Worm (Caenorhabditis elegans) whole organism, L2 larva: Measurements from ENCODE around the gene spp-24.

ENCODE experiments used
- C34F6.9 ChIP-seq: fragments of 150-350 bp; optimal IDR thresholded peaks from 2 replicates; lab custom pipeline; 2014; ENCODE audit warnings: missing biosample characterization, missing genetic modification characterization
- F13H6.1 ChIP-seq: sonication (generic microtip); optimal IDR thresholded peaks from 2 replicates; lab custom pipeline; 2016; ENCODE audit warnings: missing genetic modification characterization, missing compliant biosample characterization
- Y55F3AM.14 ChIP-seq: fragments of 200-800 bp; sonication (Bioruptor generic); optimal IDR thresholded peaks from 2 replicates; lab custom pipeline; 2018; ENCODE audit warnings: mild to moderate bottlenecking, missing genetic modification characterization, missing compliant biosample characterization
- ZK546.5 ChIP-seq: sonication (generic microtip); optimal IDR thresholded peaks from 2 replicates; lab custom pipeline; 2017; ENCODE audit warnings: missing biosample characterization, missing genetic modification characterization
- aly-2 ChIP-seq: fragments of 150-350 bp; optimal IDR thresholded peaks from 2 replicates; lab custom pipeline; 2014; ENCODE audit warnings: missing biosample characterization, missing genetic modification characterization
- ama-1 ChIP-seq: fragments of 150-350 bp; optimal IDR thresholded peaks from 2 replicates; lab custom pipeline; 2018; ENCODE audit warnings: inconsistent platforms
- ceh-16 ChIP-seq: fragments of 150-350 bp; optimal IDR thresholded peaks from 2 replicates; lab custom pipeline; 2014; ENCODE audit warnings: missing biosample characterization, missing genetic modification characterization
- ceh-82 ChIP-seq: fragments of 150-350 bp; optimal IDR thresholded peaks from 2 replicates; lab custom pipeline; 2014; ENCODE audit warnings: missing biosample characterization, missing genetic modification characterization
- crh-2 ChIP-seq: sonication (generic microtip); optimal IDR thresholded peaks from 2 replicates; lab custom pipeline; 2017; ENCODE audit warnings: missing biosample characterization, missing genetic modification characterization
- dmd-4 ChIP-seq: sonication (generic microtip); optimal IDR thresholded peaks from 2 replicates; lab custom pipeline; 2017; ENCODE audit warnings: missing biosample characterization, missing genetic modification characterization
- egl-27 ChIP-seq: sonication (generic microtip); optimal IDR thresholded peaks from 3 replicates; lab custom pipeline; 2017; ENCODE audit warnings: missing biosample characterization, missing genetic modification reagents, missing genetic modification characterization
- elt-3 ChIP-seq: sonication (generic microtip); optimal IDR thresholded peaks from 2 replicates; lab custom pipeline; 2017; ENCODE audit warnings: missing biosample characterization, missing genetic modification characterization
- fos-1 ChIP-seq: fragments of 150-350 bp; optimal IDR thresholded peaks from 2 replicates; lab custom pipeline; 2014; ENCODE audit warnings: missing biosample characterization, missing genetic modification characterization
- gmeb-1 ChIP-seq: fragments of 150-350 bp; optimal IDR thresholded peaks from 2 replicates; lab custom pipeline; 2014; ENCODE audit warnings: missing biosample characterization, missing genetic modification characterization
- lin-11 ChIP-seq: fragments of 150-350 bp; sonication (generic microtip); optimal IDR thresholded peaks from 2 replicates; lab custom pipeline; 2014; ENCODE audit warnings: missing biosample characterization, missing genetic modification characterization, inconsistent platforms, mixed read lengths
- lin-13 ChIP-seq: fragments of 150-350 bp; optimal IDR thresholded peaks from 2 replicates; lab custom pipeline; 2014; ENCODE audit warnings: missing biosample characterization, missing genetic modification reagents, missing genetic modification characterization
- lin-39 ChIP-seq: fragments of 150-350 bp; optimal IDR thresholded peaks from 2 replicates; lab custom pipeline; 2014; ENCODE audit warnings: missing biosample characterization, missing genetic modification reagents, missing genetic modification characterization
- lsy-2 ChIP-seq, 2 experiments: fragments of 150-350 bp in 1 of 2; sonication (generic microtip) in 1 of 2; optimal IDR thresholded peaks; 2 replicates each; lab custom pipeline; 2014 to 2017; ENCODE audit warnings: missing biosample characterization in 2 of 2, missing genetic modification characterization in 2 of 2
- mab-5 ChIP-seq: fragments of 150-350 bp; optimal IDR thresholded peaks from 2 replicates; lab custom pipeline; 2014; ENCODE audit warnings: missing biosample characterization, missing genetic modification characterization
- mdl-1 ChIP-seq, 2 experiments: fragments of 150-350 bp in 1 of 2; sonication (generic microtip) in 1 of 2; optimal IDR thresholded peaks; 2 replicates each; lab custom pipeline; 2017; ENCODE audit warnings: missing biosample characterization in 2 of 2, missing genetic modification characterization in 2 of 2
- nhr-11 ChIP-seq: fragments of 150-350 bp; optimal IDR thresholded peaks from 2 replicates; lab custom pipeline; 2014; ENCODE audit warnings: missing biosample characterization, missing genetic modification characterization
- nhr-12 ChIP-seq: fragments of 150-350 bp; optimal IDR thresholded peaks from 2 replicates; lab custom pipeline; 2014; ENCODE audit warnings: missing biosample characterization, missing genetic modification characterization
- nhr-129 ChIP-seq: fragments of 150-350 bp; optimal IDR thresholded peaks from 2 replicates; lab custom pipeline; 2014; ENCODE audit warnings: missing biosample characterization, missing genetic modification characterization
- nhr-21 ChIP-seq: fragments of 150-350 bp; optimal IDR thresholded peaks from 2 replicates; lab custom pipeline; 2014; ENCODE audit warnings: missing biosample characterization, missing genetic modification characterization
- nhr-23 ChIP-seq: fragments of 150-350 bp; optimal IDR thresholded peaks from 2 replicates; lab custom pipeline; 2014; ENCODE audit warnings: missing biosample characterization, missing genetic modification reagents, missing genetic modification characterization
- nhr-237 ChIP-seq: fragments of 150-350 bp; optimal IDR thresholded peaks from 2 replicates; lab custom pipeline; 2014; ENCODE audit warnings: missing biosample characterization, missing genetic modification characterization
- nhr-25 ChIP-seq: fragments of 150-350 bp; sonication (generic microtip); optimal IDR thresholded peaks from 3 replicates; lab custom pipeline; 2014; ENCODE audit warnings: missing biosample characterization, missing genetic modification characterization
- nhr-6 ChIP-seq: fragments of 150-350 bp; optimal IDR thresholded peaks from 2 replicates; lab custom pipeline; 2014; ENCODE audit warnings: missing biosample characterization, missing genetic modification characterization
- nhr-77 ChIP-seq: fragments of 150-350 bp; optimal IDR thresholded peaks from 2 replicates; lab custom pipeline; 2014; ENCODE audit warnings: missing biosample characterization, missing genetic modification characterization
- peb-1 ChIP-seq: fragments of 150-350 bp; optimal IDR thresholded peaks from 2 replicates; lab custom pipeline; 2014; ENCODE audit warnings: missing biosample characterization, missing genetic modification characterization
- sem-4 ChIP-seq: fragments of 150-350 bp; optimal IDR thresholded peaks from 2 replicates; lab custom pipeline; 2014; ENCODE audit warnings: missing biosample characterization, missing genetic modification reagents, missing genetic modification characterization
- skn-1 ChIP-seq: sonication (generic microtip); optimal IDR thresholded peaks from 2 replicates; lab custom pipeline; 2017; ENCODE audit warnings: missing biosample characterization, missing genetic modification characterization
- sma-3 ChIP-seq: sonication (generic microtip); optimal IDR thresholded peaks from 2 replicates; lab custom pipeline; 2016; ENCODE audit warnings: missing genetic modification reagents, missing genetic modification characterization, missing compliant biosample characterization
- sma-9 ChIP-seq, 2 experiments: fragments of 150-350 bp in 1 of 2; sonication (generic microtip) in 1 of 2; optimal IDR thresholded peaks; 2 replicates each; lab custom pipeline; 2014 to 2016; ENCODE audit warnings: missing genetic modification characterization in 2 of 2, mild to moderate bottlenecking in 1 of 2, missing biosample characterization in 1 of 2, missing compliant biosample characterization in 1 of 2, missing genetic modification reagents in 1 of 2, moderate library complexity in 1 of 2
- snpc-4 ChIP-seq: fragments of 150-350 bp; optimal IDR thresholded peaks from 2 replicates; lab custom pipeline; 2014; ENCODE audit warnings: missing biosample characterization, missing genetic modification characterization
- unc-39 ChIP-seq: fragments of 150-350 bp; optimal IDR thresholded peaks from 2 replicates; lab custom pipeline; 2014; ENCODE audit warnings: missing biosample characterization, missing genetic modification characterization
- unc-55 ChIP-seq: fragments of 150-350 bp; sonication (generic microtip); optimal IDR thresholded peaks from 3 replicates; lab custom pipeline; 2014; ENCODE audit warnings: missing biosample characterization, missing genetic modification reagents, missing genetic modification characterization
- unc-62 ChIP-seq: fragments of 150-350 bp; optimal IDR thresholded peaks from 2 replicates; lab custom pipeline; 2014; ENCODE audit warnings: missing biosample characterization, missing genetic modification reagents, missing genetic modification characterization
- zag-1 ChIP-seq: fragments of 150-350 bp; optimal IDR thresholded peaks from 2 replicates; lab custom pipeline; 2014; ENCODE audit warnings: missing biosample characterization, missing genetic modification characterization
- ztf-1 ChIP-seq: fragments of 200-800 bp; sonication (Bioruptor generic); conservative IDR thresholded peaks from 2 replicates; pipeline ENCODE4 v1.3.6; 2022; ENCODE audit warnings: missing genetic modification characterization, missing compliant biosample characterization
- ztf-11 ChIP-seq: sonication (generic microtip); optimal IDR thresholded peaks from 2 replicates; lab custom pipeline; 2017; ENCODE audit warnings: missing biosample characterization, missing genetic modification characterization

Gene spp-24

DNA sequence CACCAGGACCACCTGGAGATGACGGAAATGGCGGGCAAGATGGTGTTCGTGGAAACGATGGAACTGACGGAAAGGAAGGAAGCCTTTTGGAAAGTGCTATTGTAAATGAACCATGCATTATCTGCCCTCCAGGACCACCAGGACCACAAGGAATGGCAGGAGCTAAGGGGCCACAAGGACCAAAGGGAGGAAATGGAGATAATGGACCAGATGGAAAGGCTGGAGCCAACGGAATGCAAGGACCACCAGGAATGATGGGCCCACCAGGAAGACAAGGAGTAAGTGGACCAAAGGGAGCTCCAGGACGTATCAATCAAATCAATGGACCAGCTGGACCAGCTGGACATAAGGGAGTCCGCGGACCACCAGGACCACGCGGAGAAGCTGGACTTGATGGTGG is 15.6 kb downstream of the spp-24 start:
- TF ChIP-seq mab-5 (no peak), elt-3 (peak; percentile 27), skn-1 (tag; lab: Kevin White, UChicago) (no peak), ama-1 (lab: Kevin White, UChicago) (peak; percentile 62)
- TF ChIP-seq, all 48 proteins: peak for 2

DNA sequence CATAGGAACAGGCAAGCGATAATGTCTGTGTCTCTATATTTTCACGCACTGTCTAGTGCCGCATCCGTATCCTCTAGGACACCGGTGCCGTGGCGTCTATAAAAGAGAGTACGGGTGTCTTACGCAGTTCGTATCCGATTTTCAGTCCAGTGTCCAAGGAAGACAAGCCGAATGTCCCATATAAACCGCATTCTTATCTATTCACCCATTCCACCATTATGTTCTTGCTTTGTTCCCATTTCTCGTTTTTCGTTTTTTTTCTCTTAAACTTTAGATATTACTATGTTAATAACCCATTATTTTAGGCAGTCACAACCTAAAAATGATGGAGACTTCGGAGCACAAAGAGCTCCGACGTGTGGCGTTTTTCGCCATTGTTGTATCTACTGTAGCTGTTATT is 16.3 kb downstream of the spp-24 start, which contains the start of gene sqt-2:
TSS of gene sqt-2 (plus strand) at position 301 of the 400 bp plus-strand sequence.
- TF ChIP-seq nhr-23 (tag; lab: Kevin White, UChicago) = no peak
- TF ChIP-seq mdl-1 (tag; optimal IDR thresholded peaks at IDR 0.05; lab: Kevin White, UChicago) = no peak
- TF ChIP-seq Y55F3AM.14 (GFP tag; lab: Kevin White, UChicago) = no peak
- no peak for TF ChIP-seq lin-11 (tag; lab: Kevin White, UChicago)
- TF ChIP-seq nhr-6 (tag; lab: Kevin White, UChicago) = peak; percentile 37
- TF ChIP-seq nhr-12 (tag; lab: Kevin White, UChicago) = no peak
- TF ChIP-seq peb-1 (tag; lab: Kevin White, UChicago) = no peak
- peak; percentile 25 for TF ChIP-seq nhr-21
- no peak for TF ChIP-seq F13H6.1 (tag; lab: Kevin White, UChicago)
- no peak for TF ChIP-seq skn-1 (tag; lab: Kevin White, UChicago)
- TF ChIP-seq nhr-129 (tag; lab: Kevin White, UChicago) = no peak
- TF ChIP-seq ama-1 (lab: Kevin White, UChicago) = peak; percentile 13
- TF ChIP-seq ztf-1 (GFP tag; lab: Robert Waterston, UW) = no peak

DNA sequence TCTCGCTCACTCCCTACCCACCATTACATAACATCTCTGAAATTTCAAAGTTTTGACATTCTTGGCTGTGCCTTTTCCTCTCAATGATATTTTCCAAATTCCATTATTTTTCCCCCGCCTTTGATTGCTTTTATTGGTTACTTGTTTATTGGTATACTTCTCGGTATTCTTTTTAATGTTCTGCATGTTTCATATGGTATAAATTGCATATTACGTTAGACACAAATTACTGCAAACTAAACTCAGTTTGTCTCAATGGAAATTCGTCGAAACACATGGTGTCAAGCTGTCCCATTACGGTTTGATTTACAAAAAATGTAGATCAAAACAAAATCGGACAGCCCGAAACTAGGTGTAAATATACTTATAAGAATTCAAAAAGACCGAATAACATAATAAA is 17.4 kb downstream of the spp-24 start:
- no peak for TF ChIP-seq lin-13 (GFP tag; lab: Kevin White, UChicago)
- no peak for TF ChIP-seq nhr-25 (tag; lab: Kevin White, UChicago)
- TF ChIP-seq C34F6.9 = no peak
- peak; percentile 59 for TF ChIP-seq nhr-6 (tag; lab: Kevin White, UChicago)

DNA sequence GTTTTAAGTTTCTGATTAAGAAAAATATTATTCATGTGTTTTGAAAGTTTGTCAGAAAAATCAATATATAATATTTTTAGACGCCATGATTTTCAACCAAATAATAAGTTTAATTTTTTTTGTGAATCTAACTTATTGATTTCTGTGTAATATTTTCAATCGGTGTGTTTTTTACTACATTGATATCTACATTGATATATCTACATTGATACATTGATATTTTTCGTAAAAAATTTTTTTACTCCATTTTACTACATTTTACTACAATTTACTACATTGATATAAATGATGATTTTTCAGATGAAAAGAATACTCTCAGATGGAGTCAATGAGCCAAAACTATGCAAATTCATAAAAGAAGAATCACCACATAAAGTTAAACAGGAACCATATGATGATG is 20.1 kb downstream of the spp-24 start, which contains the start of gene gmeb-1:
TSS of gene gmeb-1 (plus strand) at position 301 of the 400 bp plus-strand sequence.
- no peak for TF ChIP-seq C34F6.9
- no peak for TF ChIP-seq ama-1 (lab: Kevin White, UChicago)
- TF ChIP-seq ZK546.5 (tag; lab: Kevin White, UChicago) = no peak
- no peak for TF ChIP-seq nhr-77 (tag; lab: Kevin White, UChicago)
- TF ChIP-seq lsy-2 (tag; optimal IDR thresholded peaks at IDR 0.05; lab: Kevin White, UChicago) = no peak
- TF ChIP-seq nhr-21 = no peak
- TF ChIP-seq ceh-16 (tag; lab: Kevin White, UChicago) = no peak
- no peak for TF ChIP-seq unc-62 (GFP tag; lab: Kevin White, UChicago)
- no peak for TF ChIP-seq Y55F3AM.14 (GFP tag; lab: Kevin White, UChicago)
- TF ChIP-seq snpc-4 = no peak
- no peak for TF ChIP-seq ztf-1 (GFP tag; lab: Robert Waterston, UW)
- no peak for TF ChIP-seq mab-5
- TF ChIP-seq gmeb-1 (tag; lab: Kevin White, UChicago) = no peak
- no peak for TF ChIP-seq ztf-11
- no peak for TF ChIP-seq nhr-23 (tag; lab: Kevin White, UChicago)
- no peak for TF ChIP-seq nhr-237 (tag; lab: Kevin White, UChicago)
- no peak for TF ChIP-seq aly-2 (tag; lab: Kevin White, UChicago)

DNA sequence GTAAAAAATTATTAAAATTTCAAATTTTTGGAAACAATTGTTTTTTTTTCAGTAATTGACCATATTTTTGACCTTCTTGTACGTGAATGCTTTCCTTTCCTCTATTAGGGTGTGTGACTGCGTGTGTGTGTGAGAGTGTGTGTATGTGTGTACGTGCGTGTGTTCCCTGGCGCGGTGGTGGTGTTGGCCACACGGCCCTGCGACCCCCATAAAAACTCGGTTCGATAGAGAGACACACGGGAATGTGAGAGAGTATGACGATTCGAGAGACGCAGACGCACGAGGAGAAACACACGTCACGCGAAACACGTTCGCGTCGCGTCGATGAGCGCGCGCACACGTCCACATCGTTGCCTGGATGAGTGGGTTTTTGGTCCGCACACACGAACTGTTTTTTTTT is 20.6 kb downstream of the spp-24 start:
- no peak for TF ChIP-seq ceh-82 (tag; lab: Kevin White, UChicago)
- no peak for TF ChIP-seq nhr-11
- TF ChIP-seq unc-39 (tag; lab: Kevin White, UChicago) = no peak
- no peak for TF ChIP-seq dmd-4 (tag; lab: Kevin White, UChicago)
- peak; percentile 32 for TF ChIP-seq lin-11 (tag; lab: Kevin White, UChicago)
- peak; percentile 70 for TF ChIP-seq nhr-21
- peak; percentile 42 for TF ChIP-seq sem-4 (tag; lab: Kevin White, UChicago)
- TF ChIP-seq nhr-25 (tag; lab: Kevin White, UChicago) = peak; percentile 82
- peak; percentile 69 for TF ChIP-seq lin-13 (GFP tag; lab: Kevin White, UChicago)
- peak; percentile 85 for TF ChIP-seq C34F6.9
- TF ChIP-seq zag-1 (tag; lab: Kevin White, UChicago) = peak; percentile 41
- peak; percentile 74 for TF ChIP-seq fos-1 (tag; lab: Kevin White, UChicago)
- peak; percentile 57 for TF ChIP-seq egl-27
- peak; percentile 30 for TF ChIP-seq sma-3 (GFP tag; lab: Kevin White, UChicago)
- peak; percentile 79 for TF ChIP-seq F13H6.1 (tag; lab: Kevin White, UChicago)
- peak; percentile 98 for TF ChIP-seq nhr-6 (tag; lab: Kevin White, UChicago)
- TF ChIP-seq lin-39 (tag; lab: Kevin White, UChicago) = no peak
- peak; percentile 40 to 83 for TF ChIP-seq mdl-1 (tag; optimal IDR thresholded peaks at IDR 0.05; lab: Kevin White, UChicago)
- peak; percentile 38 to 66 for TF ChIP-seq lsy-2 (tag; optimal IDR thresholded peaks at IDR 0.05; lab: Kevin White, UChicago)
- peak; percentile 93 for TF ChIP-seq crh-2 (tag; lab: Kevin White, UChicago)
- TF ChIP-seq nhr-129 (tag; lab: Kevin White, UChicago) = peak; percentile 86
- peak; percentile 59 for TF ChIP-seq sma-9 (GFP tag; optimal IDR thresholded peaks at IDR 0.05; lab: Kevin White, UChicago)
- no peak for TF ChIP-seq sma-9 (tag; optimal IDR thresholded peaks at IDR 0.05; lab: Kevin White, UChicago)
- TF ChIP-seq unc-55 (GFP tag; lab: Kevin White, UChicago) = peak; percentile 82
